Worm (Caenorhabditis elegans) whole organism, L2 larva: ENCODE results near the gene pals-20.
"Not testable (repeated sequence)": the region's sequence is repeated elsewhere in the genome, so short reads cannot be mapped to it uniquely, and the experiment has no call there.

ENCODE experiments used
- C34F6.9 ChIP-seq: fragments of 150-350 bp; optimal IDR thresholded peaks from 2 replicates; lab custom pipeline; 2014; ENCODE audit warnings: missing biosample characterization, missing genetic modification characterization
- F13H6.1 ChIP-seq: sonication (generic microtip); optimal IDR thresholded peaks from 2 replicates; lab custom pipeline; 2016; ENCODE audit warnings: missing genetic modification characterization, missing compliant biosample characterization
- R02D3.7 ChIP-seq: fragments of 150-350 bp; optimal IDR thresholded peaks from 2 replicates; lab custom pipeline; 2014; ENCODE audit warnings: missing biosample characterization, missing genetic modification characterization
- Y55F3AM.14 ChIP-seq: fragments of 200-800 bp; sonication (Bioruptor generic); optimal IDR thresholded peaks from 2 replicates; lab custom pipeline; 2018; ENCODE audit warnings: mild to moderate bottlenecking, missing genetic modification characterization, missing compliant biosample characterization
- ZK546.5 ChIP-seq: sonication (generic microtip); optimal IDR thresholded peaks from 2 replicates; lab custom pipeline; 2017; ENCODE audit warnings: missing biosample characterization, missing genetic modification characterization
- alr-1 ChIP-seq: fragments of 150-350 bp; optimal IDR thresholded peaks from 2 replicates; lab custom pipeline; 2014; ENCODE audit warnings: missing biosample characterization, missing genetic modification characterization
- ama-1 ChIP-seq: fragments of 150-350 bp; optimal IDR thresholded peaks from 2 replicates; lab custom pipeline; 2018; ENCODE audit warnings: inconsistent platforms
- blmp-1 ChIP-seq: sonication (generic microtip); optimal IDR thresholded peaks from 2 replicates; lab custom pipeline; 2017; ENCODE audit warnings: missing genetic modification characterization, mild to moderate bottlenecking, missing compliant biosample characterization, antibody characterized with exemption, moderate library complexity; ENCODE audit not compliant: insufficient read depth
- ceh-16 ChIP-seq: fragments of 150-350 bp; optimal IDR thresholded peaks from 2 replicates; lab custom pipeline; 2014; ENCODE audit warnings: missing biosample characterization, missing genetic modification characterization
- dmd-4 ChIP-seq: sonication (generic microtip); optimal IDR thresholded peaks from 2 replicates; lab custom pipeline; 2017; ENCODE audit warnings: missing biosample characterization, missing genetic modification characterization
- egl-27 ChIP-seq: sonication (generic microtip); optimal IDR thresholded peaks from 3 replicates; lab custom pipeline; 2017; ENCODE audit warnings: missing biosample characterization, missing genetic modification reagents, missing genetic modification characterization
- fos-1 ChIP-seq: fragments of 150-350 bp; optimal IDR thresholded peaks from 2 replicates; lab custom pipeline; 2014; ENCODE audit warnings: missing biosample characterization, missing genetic modification characterization
- gmeb-1 ChIP-seq: fragments of 150-350 bp; optimal IDR thresholded peaks from 2 replicates; lab custom pipeline; 2014; ENCODE audit warnings: missing biosample characterization, missing genetic modification characterization
- lin-13 ChIP-seq: fragments of 150-350 bp; optimal IDR thresholded peaks from 2 replicates; lab custom pipeline; 2014; ENCODE audit warnings: missing biosample characterization, missing genetic modification reagents, missing genetic modification characterization
- lin-39 ChIP-seq: fragments of 150-350 bp; optimal IDR thresholded peaks from 2 replicates; lab custom pipeline; 2014; ENCODE audit warnings: missing biosample characterization, missing genetic modification reagents, missing genetic modification characterization
- lsy-2 ChIP-seq, 2 experiments: fragments of 150-350 bp in 1 of 2; sonication (generic microtip) in 1 of 2; optimal IDR thresholded peaks; 2 replicates each; lab custom pipeline; 2014 to 2017; ENCODE audit warnings: missing biosample characterization in 2 of 2, missing genetic modification characterization in 2 of 2
- mab-5 ChIP-seq: fragments of 150-350 bp; optimal IDR thresholded peaks from 2 replicates; lab custom pipeline; 2014; ENCODE audit warnings: missing biosample characterization, missing genetic modification characterization
- mbf-1 ChIP-seq: sonication (generic microtip); optimal IDR thresholded peaks from 2 replicates; lab custom pipeline; 2017; ENCODE audit warnings: missing biosample characterization, missing genetic modification characterization
- nhr-10 ChIP-seq: sonication (generic microtip); optimal IDR thresholded peaks from 2 replicates; lab custom pipeline; 2017; ENCODE audit warnings: missing biosample characterization, missing genetic modification characterization
- nhr-11 ChIP-seq: fragments of 150-350 bp; optimal IDR thresholded peaks from 2 replicates; lab custom pipeline; 2014; ENCODE audit warnings: missing biosample characterization, missing genetic modification characterization
- nhr-12 ChIP-seq: fragments of 150-350 bp; optimal IDR thresholded peaks from 2 replicates; lab custom pipeline; 2014; ENCODE audit warnings: missing biosample characterization, missing genetic modification characterization
- nhr-129 ChIP-seq: fragments of 150-350 bp; optimal IDR thresholded peaks from 2 replicates; lab custom pipeline; 2014; ENCODE audit warnings: missing biosample characterization, missing genetic modification characterization
- nhr-23 ChIP-seq: fragments of 150-350 bp; optimal IDR thresholded peaks from 2 replicates; lab custom pipeline; 2014; ENCODE audit warnings: missing biosample characterization, missing genetic modification reagents, missing genetic modification characterization
- nhr-6 ChIP-seq: fragments of 150-350 bp; optimal IDR thresholded peaks from 2 replicates; lab custom pipeline; 2014; ENCODE audit warnings: missing biosample characterization, missing genetic modification characterization
- nhr-77 ChIP-seq: fragments of 150-350 bp; optimal IDR thresholded peaks from 2 replicates; lab custom pipeline; 2014; ENCODE audit warnings: missing biosample characterization, missing genetic modification characterization
- sma-3 ChIP-seq: sonication (generic microtip); optimal IDR thresholded peaks from 2 replicates; lab custom pipeline; 2016; ENCODE audit warnings: missing genetic modification reagents, missing genetic modification characterization, missing compliant biosample characterization
- snpc-4 ChIP-seq: fragments of 150-350 bp; optimal IDR thresholded peaks from 2 replicates; lab custom pipeline; 2014; ENCODE audit warnings: missing biosample characterization, missing genetic modification characterization
- unc-39 ChIP-seq: fragments of 150-350 bp; optimal IDR thresholded peaks from 2 replicates; lab custom pipeline; 2014; ENCODE audit warnings: missing biosample characterization, missing genetic modification characterization
- unc-55 ChIP-seq: fragments of 150-350 bp; sonication (generic microtip); optimal IDR thresholded peaks from 3 replicates; lab custom pipeline; 2014; ENCODE audit warnings: missing biosample characterization, missing genetic modification reagents, missing genetic modification characterization
- unc-62 ChIP-seq: fragments of 150-350 bp; optimal IDR thresholded peaks from 2 replicates; lab custom pipeline; 2014; ENCODE audit warnings: missing biosample characterization, missing genetic modification reagents, missing genetic modification characterization
- zag-1 ChIP-seq: fragments of 150-350 bp; optimal IDR thresholded peaks from 2 replicates; lab custom pipeline; 2014; ENCODE audit warnings: missing biosample characterization, missing genetic modification characterization
- ztf-1 ChIP-seq: fragments of 200-800 bp; sonication (Bioruptor generic); conservative IDR thresholded peaks from 2 replicates; pipeline ENCODE4 v1.3.6; 2022; ENCODE audit warnings: missing genetic modification characterization, missing compliant biosample characterization
- ztf-11 ChIP-seq: sonication (generic microtip); optimal IDR thresholded peaks from 2 replicates; lab custom pipeline; 2017; ENCODE audit warnings: missing biosample characterization, missing genetic modification characterization
- ztf-4 ChIP-seq: fragments of 150-350 bp; optimal IDR thresholded peaks from 2 replicates; lab custom pipeline; 2014; ENCODE audit warnings: missing biosample characterization, missing genetic modification characterization

The pals-20 gene

ce11 chrIII:1359669-1360068 is 28.5 kb downstream of the pals-20 start, which contains the start of gene Y82E9BR.9:
Y82E9BR.9 (minus strand) TSS chrIII:1359769.
- TF ChIP-seq F13H6.1 (tag; lab: Kevin White, UChicago) (no peak), nhr-12 (tag; lab: Kevin White, UChicago) (no peak), snpc-4 (no peak), nhr-11 (tag; lab: Kevin White, UChicago) (no peak), zag-1 (tag; lab: Kevin White, UChicago) (no peak), R02D3.7 (tag; lab: Kevin White, UChicago) (no peak)

DNA sequence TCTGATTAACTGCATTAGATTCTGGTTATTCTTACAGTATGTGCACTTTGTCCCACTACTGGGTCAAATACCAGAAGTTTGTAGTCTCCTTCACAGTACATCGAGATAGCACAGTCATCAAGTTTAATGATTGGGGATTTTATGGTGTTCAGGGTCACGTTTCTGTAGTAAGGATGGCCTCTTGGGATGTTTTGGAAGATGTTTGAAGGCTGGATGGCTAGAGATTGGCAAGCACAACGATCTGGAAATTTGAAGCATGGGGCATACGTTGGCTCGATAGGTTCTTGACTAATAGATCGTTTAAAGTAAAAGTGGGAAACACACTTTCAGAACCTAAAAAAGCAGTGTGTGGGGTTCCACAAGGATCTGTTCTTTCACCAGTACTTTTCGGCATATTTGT is 30.2 kb downstream of the pals-20 start, which contains the start of gene Y82E9BR.8:
Gene Y82E9BR.8 (minus strand): TSS at position 101 of the 400 bp plus-strand sequence.
- TF ChIP-seq ztf-1 (GFP tag; lab: Robert Waterston, UW); ama-1 (lab: Kevin White, UChicago); nhr-10: not testable (repeated sequence)

ce11 chrIII:1355320-1355719 is 32.8 kb downstream of the pals-20 start, which contains the start of gene Y82E9BL.1:
Y82E9BL.1 (minus strand) TSS chrIII:1355420.
- TF ChIP-seq lsy-2 (tag; optimal IDR thresholded peaks at IDR 0.05; lab: Kevin White, UChicago) (no peak), egl-27 (tag; lab: Kevin White, UChicago) (no peak), lin-13 (no peak), mbf-1 (tag; lab: Kevin White, UChicago) (no peak)
- TF ChIP-seq, all 48 proteins: peak for 0

DNA sequence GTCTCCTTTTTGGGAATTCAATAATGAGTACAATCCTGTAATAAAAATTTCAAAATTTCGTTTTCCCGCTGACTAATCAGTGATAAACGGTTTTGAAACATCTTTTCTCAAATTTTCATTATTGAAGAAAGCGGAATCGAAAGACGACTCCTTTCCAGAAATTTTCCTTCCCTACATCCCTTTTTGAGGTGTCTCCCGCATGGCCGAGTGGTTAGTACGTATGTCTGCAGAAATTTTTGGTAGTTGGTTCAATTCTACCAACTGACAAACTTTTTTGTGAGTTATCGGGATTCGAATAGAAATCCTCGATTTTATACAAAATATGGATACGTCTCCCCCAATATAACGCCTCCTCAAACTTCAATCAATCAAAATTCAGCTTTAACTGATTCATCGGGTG is 33.6 kb downstream of the pals-20 start:
- no peak for TF ChIP-seq unc-62
- no peak for TF ChIP-seq Y55F3AM.14 (GFP tag; lab: Kevin White, UChicago)
- no peak for TF ChIP-seq nhr-12 (tag; lab: Kevin White, UChicago)
- TF ChIP-seq lin-39 (tag; lab: Kevin White, UChicago), result no peak
- TF ChIP-seq ztf-1 (GFP tag; lab: Robert Waterston, UW), result no peak
- TF ChIP-seq nhr-129, result no peak
- TF ChIP-seq C34F6.9 (tag; lab: Kevin White, UChicago), result no peak
- no peak for TF ChIP-seq dmd-4 (tag; lab: Kevin White, UChicago)
- TF ChIP-seq ZK546.5 (tag; lab: Kevin White, UChicago), result no peak
- TF ChIP-seq alr-1 (tag; lab: Kevin White, UChicago), result no peak
- no peak for TF ChIP-seq zag-1 (tag; lab: Kevin White, UChicago)
- no peak for TF ChIP-seq snpc-4
- no peak for TF ChIP-seq sma-3 (GFP tag; lab: Kevin White, UChicago)
- no peak for TF ChIP-seq R02D3.7 (tag; lab: Kevin White, UChicago)
- no peak for TF ChIP-seq ztf-11 (tag; lab: Kevin White, UChicago)
- no peak for TF ChIP-seq blmp-1 (tag; lab: Kevin White, UChicago)

DNA sequence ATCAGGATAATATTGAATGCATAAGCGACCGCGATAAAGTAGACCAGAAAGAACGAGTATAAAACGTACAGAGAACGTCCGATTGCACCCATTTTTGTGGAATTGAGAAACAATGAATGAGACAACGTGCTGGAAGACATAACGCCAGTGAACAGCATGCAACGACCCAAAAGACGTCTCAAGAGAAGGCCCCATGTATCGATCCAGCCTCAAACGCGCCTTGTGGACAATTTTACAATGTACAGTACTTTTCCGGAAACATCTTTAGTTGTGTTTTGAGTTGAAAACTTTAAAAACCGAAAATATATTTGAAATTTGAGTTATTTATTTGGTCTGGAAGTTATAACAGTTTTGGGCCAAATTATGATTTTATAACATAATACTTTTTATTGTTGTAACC is 37.4 kb downstream of the pals-20 start, which contains the start of gene Y82E9BL.3:
Gene Y82E9BL.3 (minus strand): TSS at position 101 of the 400 bp plus-strand sequence.
- TF ChIP-seq ztf-4 (no peak), sma-3 (GFP tag; lab: Kevin White, UChicago) (no peak), ceh-16 (tag; lab: Kevin White, UChicago) (no peak), nhr-77 (tag; lab: Kevin White, UChicago) (no peak), nhr-129 (no peak), unc-39 (tag; lab: Kevin White, UChicago) (no peak), nhr-23 (tag; lab: Kevin White, UChicago) (no peak), alr-1 (tag; lab: Kevin White, UChicago) (no peak), mbf-1 (tag; lab: Kevin White, UChicago) (no peak), unc-55 (GFP tag; lab: Kevin White, UChicago) (no peak), nhr-6 (no peak), C34F6.9 (tag; lab: Kevin White, UChicago) (no peak)

ce11 chrIII:1349313-1349712 is 38.8 kb downstream of the pals-20 start, which contains the start of gene fbxa-25:
fbxa-25 (minus strand) TSS chrIII:1349450.
- TF ChIP-seq nhr-10, result no peak
- peak; percentile 52 for TF ChIP-seq fos-1 (tag; lab: Kevin White, UChicago)
- TF ChIP-seq ztf-4, result no peak
- TF ChIP-seq F13H6.1 (tag; lab: Kevin White, UChicago), result no peak
- TF ChIP-seq gmeb-1 (tag; lab: Kevin White, UChicago), result no peak
- no peak for TF ChIP-seq unc-39 (tag; lab: Kevin White, UChicago)
- no peak for TF ChIP-seq mab-5
- no peak for TF ChIP-seq nhr-6
